Worm (Caenorhabditis elegans) whole organism, late embryonic: ENCODE measurements around the gene Y38E10A.34.

Source experiments
- dmd-4 ChIP-seq: sonication (generic microtip); optimal IDR thresholded peaks from 2 replicates; lab custom pipeline; 2016; ENCODE audit warnings: borderline replicate concordance, missing genetic modification characterization, missing compliant biosample characterization
- nhr-11 ChIP-seq: fragments of 150-350 bp; optimal IDR thresholded peaks from 2 replicates; lab custom pipeline; 2014; ENCODE audit warnings: missing biosample characterization, missing genetic modification characterization
- nhr-232 ChIP-seq: sonication (generic microtip); optimal IDR thresholded peaks from 2 replicates; lab custom pipeline; 2016; ENCODE audit warnings: missing genetic modification characterization, missing compliant biosample characterization
- pqm-1 ChIP-seq: sonication (generic microtip); optimal IDR thresholded peaks from 2 replicates; lab custom pipeline; 2016; ENCODE audit warnings: missing genetic modification characterization, missing compliant biosample characterization
- ref-2 ChIP-seq: sonication (generic microtip); optimal IDR thresholded peaks from 2 replicates; lab custom pipeline; 2016; ENCODE audit warnings: missing genetic modification characterization, missing compliant biosample characterization
- sdc-2 ChIP-seq: sonication (generic microtip); optimal IDR thresholded peaks from 2 replicates; lab custom pipeline; 2016; ENCODE audit warnings: missing genotype, missing genetic modification characterization, missing compliant biosample characterization
- sox-2 ChIP-seq: fragments of 200-800 bp; sonication (Bioruptor generic); IDR thresholded peaks from 2 replicates; pipeline ENCODE4 v1.3.6; 2022; ENCODE audit warnings: missing genetic modification reagents, missing genetic modification characterization, missing compliant biosample characterization
- sox-4 ChIP-seq: sonication (generic microtip); optimal IDR thresholded peaks from 2 replicates; lab custom pipeline; 2017; ENCODE audit warnings: mild to moderate bottlenecking, missing genetic modification characterization, inconsistent platforms, missing compliant biosample characterization
- syd-9 ChIP-seq: sonication (generic microtip); optimal IDR thresholded peaks from 2 replicates; lab custom pipeline; 2016; ENCODE audit warnings: mild to moderate bottlenecking, missing genetic modification characterization, moderate library complexity, missing compliant biosample characterization
- tbx-2 ChIP-seq: sonication (generic microtip); optimal IDR thresholded peaks from 2 replicates; lab custom pipeline; 2016; ENCODE audit warnings: missing genetic modification characterization, missing compliant biosample characterization
- zip-5 ChIP-seq: sonication (generic microtip); optimal IDR thresholded peaks from 2 replicates; lab custom pipeline; 2016; ENCODE audit warnings: missing genetic modification characterization, missing compliant biosample characterization

ce11 chrII:12668148-12668547 is 37.2 kb downstream of the Y38E10A.34 start:
- no peak for TF ChIP-seq dmd-4 (tag; lab: Kevin White, UChicago)
- TF ChIP-seq sox-2 (GFP tag; lab: Robert Waterston, UW): no peak
- TF ChIP-seq ref-2 (tag; lab: Kevin White, UChicago): no peak
- TF ChIP-seq pqm-1: no peak
- no peak for TF ChIP-seq nhr-11 (tag; lab: Kevin White, UChicago)
- TF ChIP-seq nhr-232 (tag; lab: Kevin White, UChicago): no peak
- TF ChIP-seq zip-5 (tag; lab: Kevin White, UChicago): no peak
- TF ChIP-seq sdc-2 (tag; lab: Kevin White, UChicago): no peak
- no peak for TF ChIP-seq tbx-2 (tag; lab: Kevin White, UChicago)
- TF ChIP-seq syd-9 (tag; lab: Kevin White, UChicago): no peak
- no peak for TF ChIP-seq sox-4 (tag; lab: Kevin White, UChicago)
